Fruit fly (Drosophila melanogaster) whole organism: ENCODE data around the gene Eig71Ea.
A peak's percentile ranks its signal among the peaks of the same experiment; 100 is the strongest.

Source experiments
- CG8478 ChIP-seq: fragments of >200 bp; optimal IDR thresholded peaks from 2 replicates; lab custom pipeline; 2018; ENCODE audit warnings: inconsistent platforms
- Dll ChIP-seq: fragments of >200 bp; optimal IDR thresholded peaks from 2 replicates; lab custom pipeline; 2017
- EcR ChIP-seq, 2 experiments: fragments of >200 bp; optimal IDR thresholded peaks; 2 replicates each; lab custom pipeline; 2017; ENCODE audit warnings: missing biosample characterization in 2 of 2, missing genetic modification characterization in 2 of 2, missing genetic modification reagents in 2 of 2
- pan ChIP-seq: fragments of >200 bp; optimal IDR thresholded peaks from 2 replicates; lab custom pipeline; 2017
- psq ChIP-seq: fragments of >200 bp; optimal IDR thresholded peaks from 2 replicates; lab custom pipeline; 2017
- usp ChIP-seq: fragments of >200 bp; optimal IDR thresholded peaks from 2 replicates; lab custom pipeline; 2017; ENCODE audit warnings: missing biosample characterization, missing genetic modification characterization, mixed read lengths

Gene Eig71Ea

dm6 chr3L:15649561-15649960, at the start of gene Eig71Ea, which contains the start of gene Eig71Eb:
Gene Eig71Ea, minus strand, starts transcription at chr3L:15649661.
Gene Eig71Eb, plus strand, starts transcription at chr3L:15649936.
- no peak for TF ChIP-seq EcR (GFP tag; optimal IDR thresholded peaks at IDR 0.05; lab: Kevin White, UChicago)
- TF ChIP-seq psq (lab: Kevin White, UChicago) = no peak
- TF ChIP-seq usp (GFP tag; lab: Kevin White, UChicago) = no peak
- no peak for TF ChIP-seq Dll (lab: Kevin White, UChicago)
- TF ChIP-seq CG8478 = no peak
- no peak for TF ChIP-seq pan

DNA sequence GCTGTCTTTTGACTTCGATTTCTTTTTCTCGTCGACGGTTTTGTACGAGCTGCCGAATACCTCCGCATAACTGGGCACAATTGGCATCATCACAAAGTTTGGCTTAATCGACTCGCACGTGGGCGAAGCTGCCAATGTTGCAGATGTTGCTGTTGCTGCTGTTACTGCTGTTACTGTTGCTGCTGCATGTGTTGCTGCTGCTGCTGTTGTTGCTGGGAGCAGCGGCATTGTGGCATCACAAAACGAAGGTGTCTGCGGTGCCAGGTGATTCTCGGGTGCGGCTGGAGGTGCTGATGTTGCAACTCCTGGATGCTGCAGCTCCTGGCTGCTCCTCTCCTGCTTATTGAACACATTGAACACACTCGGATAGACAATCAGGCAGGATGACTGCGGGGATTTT, 48.5 kb upstream of the Eig71Ea start:
- TF ChIP-seq CG8478 (no peak), pan (no peak)

DNA sequence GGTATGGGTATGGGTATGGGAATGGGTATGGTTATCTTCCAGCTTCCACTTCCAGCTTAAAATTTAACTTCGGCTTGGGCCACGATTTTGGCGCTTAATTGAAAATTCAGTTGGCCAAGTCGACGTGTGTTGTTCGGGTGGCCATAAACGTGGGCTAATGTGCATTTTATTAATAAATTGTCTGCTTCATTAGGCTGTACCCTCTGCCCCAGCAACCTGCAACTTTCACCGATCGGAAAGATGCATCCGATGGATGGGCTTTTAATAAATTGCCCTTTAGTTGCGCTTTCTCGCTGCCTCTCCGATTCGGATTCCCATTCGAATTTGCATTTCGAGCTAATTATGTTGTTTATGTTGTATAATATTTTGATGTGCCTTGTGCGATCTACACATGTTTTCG, 45.7 kb upstream of the Eig71Ea start:
- TF ChIP-seq psq (lab: Kevin White, UChicago) (no peak), pan (no peak), EcR (GFP tag; optimal IDR thresholded peaks at IDR 0.05; lab: Kevin White, UChicago) (no peak), Dll (lab: Kevin White, UChicago) (no peak), usp (GFP tag; lab: Kevin White, UChicago) (no peak), CG8478 (no peak)

- TF ChIP-seq CG8478 = no peak
- no peak for TF ChIP-seq pan
- no peak for TF ChIP-seq psq (lab: Kevin White, UChicago)
- TF ChIP-seq usp (GFP tag; lab: Kevin White, UChicago) = no peak
- no peak for TF ChIP-seq Dll (lab: Kevin White, UChicago)
- TF ChIP-seq EcR (GFP tag; optimal IDR thresholded peaks at IDR 0.05; lab: Kevin White, UChicago) = no peak
These were observed 44.9 kb upstream of the Eig71Ea start for dm6 chr3L:15694406-15694805.

DNA sequence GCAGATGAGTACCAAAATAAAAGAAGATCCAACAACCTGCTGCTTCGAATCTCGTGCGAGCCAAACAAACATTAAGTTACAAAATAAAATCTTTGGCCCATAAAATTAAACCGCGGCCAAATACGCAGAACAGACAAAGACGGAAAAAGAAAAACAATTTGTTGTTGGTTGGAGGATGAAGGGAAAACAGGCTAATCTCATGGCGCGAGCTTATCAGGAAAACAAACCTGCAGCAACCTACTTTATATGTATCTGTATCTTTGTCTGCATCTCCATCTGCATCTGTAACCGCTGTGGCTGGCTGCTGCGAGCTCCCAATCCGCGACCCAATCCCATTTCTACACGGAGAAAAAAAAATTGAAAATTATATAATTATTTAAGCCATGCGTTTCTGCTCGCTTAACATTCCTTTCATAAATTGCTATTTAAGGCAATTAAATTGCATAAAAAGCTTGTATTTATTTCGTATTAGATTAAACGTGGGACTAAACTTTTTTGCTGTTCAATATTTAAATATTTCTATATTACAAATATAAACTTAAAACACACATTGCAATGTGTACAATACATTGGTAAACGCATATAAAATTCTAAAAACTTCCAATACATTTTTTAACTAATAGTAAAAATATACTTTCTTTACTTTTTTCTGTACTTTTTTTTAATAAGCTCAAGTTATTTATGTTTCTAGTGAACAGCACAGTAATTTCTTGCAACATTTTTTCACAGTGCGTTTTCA, 43.5 kb upstream of the Eig71Ea start:
- no peak for TF ChIP-seq psq (lab: Kevin White, UChicago)
- no peak for TF ChIP-seq CG8478
- TF ChIP-seq pan = no peak
- no peak for TF ChIP-seq Dll (lab: Kevin White, UChicago)
- no peak for TF ChIP-seq EcR (GFP tag; optimal IDR thresholded peaks at IDR 0.05; lab: Kevin White, UChicago)
- TF ChIP-seq usp (GFP tag; lab: Kevin White, UChicago) = no peak

DNA sequence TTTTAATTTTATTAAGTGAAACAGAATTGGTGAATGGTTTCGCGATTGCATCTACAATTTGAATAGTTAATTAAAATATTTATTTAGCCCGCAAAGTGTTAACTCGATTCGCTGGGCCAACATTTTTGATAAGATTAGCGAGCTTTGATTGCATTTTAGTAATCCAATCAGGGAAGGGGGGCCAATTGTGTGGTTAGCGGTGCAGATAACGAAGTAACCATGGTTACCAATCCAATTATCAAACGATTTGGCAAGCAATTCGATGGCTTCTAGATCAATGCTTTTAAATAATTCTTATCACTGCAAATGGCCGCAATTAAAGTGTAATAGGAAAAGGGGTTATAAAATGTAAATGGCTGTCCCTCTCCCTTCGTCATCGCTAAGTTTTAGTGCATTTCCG, 42.9 kb upstream of the Eig71Ea start:
- TF ChIP-seq psq (lab: Kevin White, UChicago) = no peak
- no peak for TF ChIP-seq pan
- no peak for TF ChIP-seq Dll (lab: Kevin White, UChicago)
- TF ChIP-seq usp (GFP tag; lab: Kevin White, UChicago) = no peak
- TF ChIP-seq CG8478 = no peak
- no peak for TF ChIP-seq EcR (GFP tag; optimal IDR thresholded peaks at IDR 0.05; lab: Kevin White, UChicago)

DNA sequence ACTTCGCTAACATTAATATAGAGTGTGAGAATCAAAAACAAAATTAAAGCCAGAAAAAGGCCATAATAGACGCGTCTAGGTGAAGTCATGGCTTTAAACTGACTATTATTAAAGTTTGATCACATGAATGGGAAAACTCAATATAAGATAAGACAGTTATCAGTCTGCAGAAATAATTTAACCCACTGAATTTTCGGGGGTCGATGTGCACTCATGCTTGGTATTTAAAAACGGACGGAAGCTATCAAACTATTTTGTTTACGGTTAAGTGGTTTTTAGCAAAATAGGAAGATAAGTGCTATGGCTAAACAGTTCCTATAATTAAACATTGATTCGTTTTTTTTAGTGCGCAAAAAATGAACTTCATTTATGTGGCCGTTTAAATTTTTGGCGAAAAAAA, 42.5 kb upstream of the Eig71Ea start, which contains the start of gene CG34451:
CG34451 (minus strand) TSS at position 101 of the 400 bp plus-strand sequence.
- TF ChIP-seq psq (lab: Kevin White, UChicago) (no peak), CG8478 (no peak), EcR (GFP tag; optimal IDR thresholded peaks at IDR 0.05; lab: Kevin White, UChicago) (no peak), usp (GFP tag; lab: Kevin White, UChicago) (no peak), pan (no peak), Dll (lab: Kevin White, UChicago) (no peak)

- TF ChIP-seq EcR (GFP tag; optimal IDR thresholded peaks at IDR 0.05; lab: Kevin White, UChicago) = peak in 1 of 2 experiments; percentile 22
- no peak for TF ChIP-seq usp (GFP tag; lab: Kevin White, UChicago)
These were observed 41.5 kb upstream of the Eig71Ea start for dm6 chr3L:15690711-15691591.

dm6 chr3L:15689518-15689917, 40.1 kb upstream of the Eig71Ea start:
- no peak for TF ChIP-seq Dll (lab: Kevin White, UChicago)
- no peak for TF ChIP-seq usp (GFP tag; lab: Kevin White, UChicago)

DNA sequence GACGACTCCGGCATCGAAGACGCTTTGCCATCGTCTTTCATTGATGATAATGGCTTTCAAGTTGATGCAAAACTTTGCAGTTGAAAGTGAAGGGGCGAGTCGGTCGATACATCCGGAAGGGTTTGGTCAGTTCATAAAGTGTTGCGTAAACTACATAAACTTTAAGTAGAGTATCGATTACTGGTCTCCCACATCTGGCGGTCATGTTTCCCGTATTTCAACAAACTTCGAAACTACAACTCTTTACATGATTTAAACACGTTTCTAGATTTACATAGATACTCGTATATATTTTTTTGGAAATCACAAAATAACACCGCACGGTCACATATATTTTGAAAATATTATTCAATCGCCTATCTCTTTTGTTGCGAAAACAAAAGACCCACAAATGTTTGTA, 38.3 kb upstream of the Eig71Ea start, which contains the start of gene CG34452:
CG34452 (minus strand) TSS at position 101 of the 400 bp plus-strand sequence.
- TF ChIP-seq EcR (GFP tag; optimal IDR thresholded peaks at IDR 0.05; lab: Kevin White, UChicago) (no peak), psq (lab: Kevin White, UChicago) (no peak), CG8478 (no peak), Dll (lab: Kevin White, UChicago) (no peak), usp (GFP tag; lab: Kevin White, UChicago) (no peak), pan (no peak)

DNA sequence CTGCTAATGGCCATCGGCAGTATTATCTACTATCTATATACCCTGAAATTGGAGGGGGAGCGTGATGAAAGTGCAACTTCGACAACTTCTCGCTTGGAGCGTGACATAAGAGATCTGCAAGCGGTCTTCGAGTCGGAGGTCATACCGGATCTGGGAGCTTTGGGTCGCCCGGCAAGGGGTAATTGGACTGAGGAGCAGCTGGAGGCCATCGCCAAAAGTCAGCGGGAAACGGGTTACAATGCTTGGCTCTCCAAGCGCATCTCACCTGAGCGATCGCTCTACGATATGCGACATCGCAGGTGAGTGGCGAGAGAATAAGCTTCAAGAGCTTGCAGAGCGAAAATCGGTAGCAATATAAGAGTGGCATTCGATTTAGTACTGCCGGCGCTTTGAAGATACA, 34.6 kb upstream of the Eig71Ea start:
- TF ChIP-seq Dll (lab: Kevin White, UChicago) (no peak), CG8478 (no peak), pan (no peak), psq (lab: Kevin White, UChicago) (no peak), usp (GFP tag; lab: Kevin White, UChicago) (no peak), EcR (GFP tag; optimal IDR thresholded peaks at IDR 0.05; lab: Kevin White, UChicago) (no peak)

- TF ChIP-seq usp (GFP tag; lab: Kevin White, UChicago) (no peak), psq (lab: Kevin White, UChicago) (no peak), Dll (lab: Kevin White, UChicago) (no peak), pan (no peak), CG8478 (no peak), EcR (GFP tag; optimal IDR thresholded peaks at IDR 0.05; lab: Kevin White, UChicago) (no peak)
These were observed 34.0 kb upstream of the Eig71Ea start, which contains the start of the genes CG7579 and Pgant8 for dm6 chr3L:15683345-15683922. Gene CG7579, minus strand, starts transcription at chr3L:15683445. Gene Pgant8, plus strand, starts transcription at chr3L:15683872.
